Fruit fly (Drosophila melanogaster) whole organism, embryonic: Measurements from ENCODE around the gene Mst36Fb.

Source experiments
- Atf6 ChIP-seq: fragments of 200-800 bp; sonication (Bioruptor generic); IDR thresholded peaks from 2 replicates; pipeline ENCODE4 v1.3.6; 2022; ENCODE audit warnings: missing biosample characterization, missing genetic modification characterization
- Blimp-1 ChIP-seq: fragments of 200-800 bp; sonication (Bioruptor generic); optimal IDR thresholded peaks from 3 replicates; lab custom pipeline; 2018; ENCODE audit warnings: missing biosample characterization, missing genetic modification characterization, mild to moderate bottlenecking, moderate library complexity, missing genetic modification reagents
- CG10462 ChIP-seq: fragments of 200-800 bp; sonication (Bioruptor generic); optimal IDR thresholded peaks from 2 replicates; lab custom pipeline; 2016; ENCODE audit warnings: missing biosample characterization, missing genetic modification characterization
- CG13287 ChIP-seq: fragments of 200-800 bp; sonication (Bioruptor generic); IDR thresholded peaks from 2 replicates; pipeline ENCODE4 v1.3.6; 2022; ENCODE audit warnings: missing biosample characterization, missing genetic modification characterization; ENCODE audit not compliant: partially characterized antibody
- CG15073 ChIP-seq: fragments of 200-800 bp; sonication (Bioruptor generic); optimal IDR thresholded peaks from 2 replicates; lab custom pipeline; 2016; ENCODE audit warnings: missing biosample characterization, missing genetic modification characterization
- CG15514 ChIP-seq: fragments of 200-800 bp; sonication (Bioruptor generic); optimal IDR thresholded peaks from 3 replicates; lab custom pipeline; 2017; ENCODE audit warnings: missing biosample characterization, missing genetic modification characterization, mild to moderate bottlenecking, moderate library complexity, missing genetic modification reagents
- CG1602 ChIP-seq: fragments of 200-800 bp; sonication (Bioruptor generic); optimal IDR thresholded peaks from 3 replicates; lab custom pipeline; 2016; ENCODE audit warnings: missing biosample characterization, missing genetic modification characterization
- CG16815 ChIP-seq: fragments of 200-800 bp; sonication (Bioruptor generic); optimal IDR thresholded peaks from 3 replicates; lab custom pipeline; 2017; ENCODE audit warnings: missing biosample characterization, mild to moderate bottlenecking, missing genetic modification characterization
- CG17802 ChIP-seq: fragments of 200-800 bp; sonication (Bioruptor generic); optimal IDR thresholded peaks from 2 replicates; lab custom pipeline; 2018; ENCODE audit warnings: missing biosample characterization, mild to moderate bottlenecking, missing genetic modification characterization, moderate library complexity
- CG18476 ChIP-seq: fragments of 200-800 bp; sonication (Bioruptor generic); optimal IDR thresholded peaks from 2 replicates; lab custom pipeline; 2016; ENCODE audit warnings: missing biosample characterization, mild to moderate bottlenecking, missing genetic modification characterization
- CG18764 ChIP-seq: fragments of 200-800 bp; sonication (Bioruptor generic); optimal IDR thresholded peaks from 3 replicates; lab custom pipeline; 2016; ENCODE audit warnings: missing biosample characterization, missing genetic modification characterization
- CG2120 ChIP-seq: fragments of 200-800 bp; sonication (Bioruptor generic); optimal IDR thresholded peaks from 3 replicates; lab custom pipeline; 2016; ENCODE audit warnings: missing biosample characterization, missing genetic modification characterization
- CG2199 ChIP-seq: fragments of 200-800 bp; sonication (Bioruptor generic); IDR thresholded peaks from 3 replicates; pipeline ENCODE4 v1.3.6; 2022; ENCODE audit warnings: missing biosample characterization, missing genetic modification characterization
- CG2678 ChIP-seq: fragments of 200-800 bp; sonication (Bioruptor generic); optimal IDR thresholded peaks from 3 replicates; lab custom pipeline; 2019; ENCODE audit warnings: missing biosample characterization, mild to moderate bottlenecking, missing genetic modification characterization, moderate library complexity
- CG3065 ChIP-seq: fragments of 200-800 bp; sonication (Bioruptor generic); optimal IDR thresholded peaks from 2 replicates; lab custom pipeline; 2016; ENCODE audit warnings: missing biosample characterization, missing genetic modification characterization
- CG3281 ChIP-seq: fragments of 200-800 bp; sonication (Bioruptor generic); optimal IDR thresholded peaks from 3 replicates; lab custom pipeline; 2017; ENCODE audit warnings: missing biosample characterization, mild to moderate bottlenecking, missing genetic modification characterization
- CG34376 ChIP-seq: fragments of 200-800 bp; sonication (Bioruptor generic); optimal IDR thresholded peaks from 2 replicates; lab custom pipeline; 2018; ENCODE audit warnings: missing biosample characterization, mild to moderate bottlenecking, missing genetic modification characterization
- CG3995 ChIP-seq: fragments of 200-800 bp; sonication (Bioruptor generic); optimal IDR thresholded peaks from 3 replicates; lab custom pipeline; 2016; ENCODE audit warnings: missing biosample characterization, missing genetic modification characterization
- CG7928 ChIP-seq: fragments of 200-800 bp; sonication (Bioruptor generic); optimal IDR thresholded peaks from 2 replicates; lab custom pipeline; 2017; ENCODE audit warnings: missing biosample characterization, mild to moderate bottlenecking, missing genetic modification characterization
- CTCF ChIP-seq: fragments of 200-800 bp; sonication (Bioruptor generic); optimal IDR thresholded peaks from 2 replicates; lab custom pipeline; 2017; ENCODE audit warnings: missing biosample characterization, mild to moderate bottlenecking, missing genetic modification characterization, moderate library complexity
- Elba2 ChIP-seq: fragments of 200-800 bp; sonication (Bioruptor generic); optimal IDR thresholded peaks from 3 replicates; lab custom pipeline; 2016; ENCODE audit warnings: missing biosample characterization, missing genetic modification characterization
- H2.0 ChIP-seq: fragments of 200-800 bp; sonication (Bioruptor generic); IDR thresholded peaks from 2 replicates; pipeline ENCODE4 v1.3.6; 2022; ENCODE audit warnings: missing biosample characterization, missing genetic modification characterization
- Hey ChIP-seq: fragments of 200-800 bp; sonication (Bioruptor generic); optimal IDR thresholded peaks from 3 replicates; lab custom pipeline; 2018; ENCODE audit warnings: missing biosample characterization, mild to moderate bottlenecking, missing genetic modification characterization
- Mrtf ChIP-seq: fragments of 200-800 bp; sonication (Bioruptor generic); IDR thresholded peaks from 3 replicates; pipeline ENCODE4 v1.3.6; 2022; ENCODE audit warnings: missing biosample characterization, missing genetic modification characterization
- NFAT ChIP-seq: fragments of 200-800 bp; sonication (Bioruptor generic); IDR thresholded peaks from 2 replicates; pipeline ENCODE4 v1.3.6; 2022; ENCODE audit warnings: missing biosample characterization, missing genetic modification characterization
- Oli ChIP-seq: fragments of 200-800 bp; sonication (Bioruptor generic); optimal IDR thresholded peaks from 2 replicates; lab custom pipeline; 2018; ENCODE audit warnings: missing biosample characterization, mild to moderate bottlenecking, missing genetic modification characterization, moderate library complexity
- Rfx ChIP-seq: fragments of 200-800 bp; sonication (Bioruptor generic); IDR thresholded peaks from 2 replicates; pipeline ENCODE4 v1.3.6; 2022; ENCODE audit warnings: missing biosample characterization, missing genetic modification characterization
- ab ChIP-seq: fragments of 200-800 bp; sonication (Bioruptor generic); optimal IDR thresholded peaks from 2 replicates; lab custom pipeline; 2016; ENCODE audit warnings: missing biosample characterization, missing genetic modification characterization
- chif ChIP-seq, 2 experiments: fragments of 200-800 bp; sonication (Bioruptor generic); optimal IDR thresholded peaks; 3 replicates each; lab custom pipeline; 2016; ENCODE audit warnings: missing biosample characterization in 2 of 2, missing genetic modification characterization in 2 of 2
- ci ChIP-seq: fragments of 200-800 bp; sonication (Bioruptor generic); IDR thresholded peaks from 3 replicates; pipeline ENCODE4 v1.3.6; 2022; ENCODE audit warnings: missing biosample characterization, missing genetic modification characterization
- crc ChIP-seq: fragments of 200-800 bp; sonication (Bioruptor generic); optimal IDR thresholded peaks from 2 replicates; lab custom pipeline; 2016; ENCODE audit warnings: missing biosample characterization, missing genetic modification characterization
- dan ChIP-seq: fragments of 200-800 bp; sonication (Bioruptor generic); IDR thresholded peaks from 2 replicates; pipeline ENCODE4 v1.3.6; 2022; ENCODE audit warnings: missing biosample characterization, missing genetic modification characterization
- dati ChIP-seq: fragments of 200-800 bp; sonication (Bioruptor generic); IDR thresholded peaks from 2 replicates; pipeline ENCODE4 v1.3.6; 2022; ENCODE audit warnings: missing biosample characterization, missing genetic modification characterization
- dmrt99B ChIP-seq: fragments of 200-800 bp; sonication (Bioruptor generic); optimal IDR thresholded peaks from 2 replicates; lab custom pipeline; 2018; ENCODE audit warnings: missing biosample characterization, mild to moderate bottlenecking, missing genetic modification characterization, moderate library complexity
- eve ChIP-seq, 2 experiments: fragments of >200 bp; optimal IDR thresholded peaks; 2 replicates each; lab custom pipeline; 2017; ENCODE audit warnings: missing biosample characterization in 2 of 2, missing genetic modification characterization in 2 of 2
- fd64A ChIP-seq: fragments of 200-800 bp; sonication (Bioruptor generic); optimal IDR thresholded peaks from 3 replicates; lab custom pipeline; 2018; ENCODE audit warnings: missing biosample characterization, mild to moderate bottlenecking, missing genetic modification characterization
- fru ChIP-seq: fragments of >200 bp; optimal IDR thresholded peaks from 2 replicates; lab custom pipeline; 2017
- her ChIP-seq: fragments of 200-800 bp; sonication (Bioruptor generic); optimal IDR thresholded peaks from 2 replicates; lab custom pipeline; 2016; ENCODE audit warnings: missing biosample characterization, missing genetic modification characterization
- insv ChIP-seq, 2 experiments: fragments of 200-800 bp; sonication (Bioruptor generic); optimal IDR thresholded peaks; 3 replicates each; lab custom pipeline; 2016 to 2018; ENCODE audit warnings: missing biosample characterization in 2 of 2, missing genetic modification characterization in 2 of 2
- jigr1 ChIP-seq: fragments of 200-800 bp; sonication (Bioruptor generic); IDR thresholded peaks from 3 replicates; pipeline ENCODE4 v1.3.6; 2022; ENCODE audit warnings: missing biosample characterization, missing genetic modification characterization
- jumu ChIP-seq: fragments of 200-800 bp; sonication (Bioruptor generic); optimal IDR thresholded peaks from 3 replicates; lab custom pipeline; 2016; ENCODE audit warnings: missing biosample characterization, missing genetic modification characterization
- kay ChIP-seq: fragments of 200-800 bp; sonication (Bioruptor generic); optimal IDR thresholded peaks from 2 replicates; lab custom pipeline; 2016; ENCODE audit warnings: missing biosample characterization, missing genetic modification characterization
- lola ChIP-seq, 3 experiments: fragments of >200 bp in 2 of 3; fragments of 200-800 bp in 1 of 3; sonication (Bioruptor generic) in 1 of 3; optimal IDR thresholded peaks; 2 replicates each; lab custom pipeline; 2017 to 2019; ENCODE audit warnings: missing biosample characterization in 3 of 3, missing genetic modification characterization in 3 of 3, mild to moderate bottlenecking in 1 of 3, moderate library complexity in 1 of 3
- mirr ChIP-seq: fragments of 200-800 bp; sonication (Bioruptor generic); optimal IDR thresholded peaks from 3 replicates; lab custom pipeline; 2018; ENCODE audit warnings: missing biosample characterization, mild to moderate bottlenecking, missing genetic modification characterization
- mld ChIP-seq: fragments of 200-800 bp; sonication (Bioruptor generic); IDR thresholded peaks from 3 replicates; pipeline ENCODE4 v1.3.6; 2022; ENCODE audit warnings: missing biosample characterization, missing genetic modification characterization; ENCODE audit not compliant: partially characterized antibody
- nom ChIP-seq: fragments of 200-800 bp; sonication (Bioruptor generic); optimal IDR thresholded peaks from 2 replicates; lab custom pipeline; 2017; ENCODE audit warnings: missing biosample characterization, missing genetic modification characterization, mild to moderate bottlenecking, moderate library complexity, missing genetic modification reagents
- p53 ChIP-seq: fragments of 200-800 bp; sonication (Bioruptor generic); optimal IDR thresholded peaks from 2 replicates; lab custom pipeline; 2016; ENCODE audit warnings: missing biosample characterization, missing genetic modification characterization
- repo ChIP-seq: fragments of 200-800 bp; sonication (Bioruptor generic); optimal IDR thresholded peaks from 2 replicates; lab custom pipeline; 2016; ENCODE audit warnings: missing biosample characterization, missing genetic modification characterization
- salm ChIP-seq: fragments of 200-800 bp; sonication (Bioruptor generic); optimal IDR thresholded peaks from 2 replicates; lab custom pipeline; 2018; ENCODE audit warnings: missing biosample characterization, mild to moderate bottlenecking, missing genetic modification characterization
- tgo ChIP-seq: fragments of 200-800 bp; sonication (Bioruptor generic); IDR thresholded peaks from 3 replicates; pipeline ENCODE4 v1.3.6; 2022; ENCODE audit warnings: missing biosample characterization, missing genetic modification characterization
- trem ChIP-seq: fragments of 200-800 bp; optimal IDR thresholded peaks from 3 replicates; lab custom pipeline; 2019; ENCODE audit warnings: missing biosample characterization, mild to moderate bottlenecking, missing genetic modification characterization, moderate library complexity
- usp ChIP-seq: fragments of >200 bp; optimal IDR thresholded peaks from 2 replicates; lab custom pipeline; 2017; ENCODE audit warnings: missing biosample characterization, missing genetic modification characterization
- zf30C ChIP-seq: fragments of 200-800 bp; sonication (Bioruptor generic); optimal IDR thresholded peaks from 3 replicates; lab custom pipeline; 2018; ENCODE audit warnings: missing biosample characterization, mild to moderate bottlenecking, missing genetic modification characterization
- zfh1 ChIP-seq: fragments of 200-800 bp; sonication (Bioruptor generic); IDR thresholded peaks from 3 replicates; pipeline ENCODE4 v1.3.6; 2022; ENCODE audit warnings: missing biosample characterization, missing genetic modification characterization

Gene Mst36Fb

dm6 chr2L:18625470-18625869 lies 49.4 kb downstream of the Mst36Fb start (continued):
- TF ChIP-seq chif (GFP tag; optimal IDR thresholded peaks at IDR 0.05; lab: Kevin White, UChicago) (no peak), CG18476 (GFP tag; lab: Kevin White, UChicago) (no peak), insv (GFP tag; optimal IDR thresholded peaks at IDR 0.05; lab: Kevin White, UChicago) (no peak), CG3281 (GFP tag; lab: Kevin White, UChicago) (no peak), CTCF (GFP tag; lab: Kevin White, UChicago) (no peak), lola (GFP tag; optimal IDR thresholded peaks at IDR 0.05; lab: Kevin White, UChicago) (peak in 1 of 3 experiments; percentile 15), kay (no peak), fru (no peak), dmrt99B (tag; lab: Kevin White, UChicago) (peak; percentile 20), Blimp-1 (GFP tag; lab: Kevin White, UChicago) (no peak), trem (tag; lab: Kevin White, UChicago) (no peak), NFAT (GFP tag; lab: Robert Waterston, UW) (no peak), CG15073 (GFP tag; lab: Kevin White, UChicago) (no peak), fd64A (GFP tag; lab: Kevin White, UChicago) (no peak), CG10462 (GFP tag; lab: Kevin White, UChicago) (no peak), dan (GFP tag; lab: Robert Waterston, UW) (no peak), CG3065 (GFP tag; lab: Kevin White, UChicago) (no peak), mirr (GFP tag; lab: Kevin White, UChicago) (no peak), CG34376 (GFP tag; lab: Kevin White, UChicago) (no peak), jigr1 (GFP tag; lab: Robert Waterston, UW) (no peak), Elba2 (GFP tag; lab: Kevin White, UChicago) (no peak), CG7928 (no peak), salm (tag; lab: Kevin White, UChicago) (no peak), CG13287 (GFP tag; lab: Robert Waterston, UW) (no peak), CG2199 (GFP tag; lab: Robert Waterston, UW) (no peak), CG2678 (tag; lab: Kevin White, UChicago) (peak; percentile 9), Mrtf (no peak), Hey (tag; lab: Kevin White, UChicago) (no peak), Oli (tag; lab: Kevin White, UChicago) (no peak), Atf6 (GFP tag; lab: Robert Waterston, UW) (no peak), CG17802 (no peak), H2.0 (GFP tag; lab: Robert Waterston, UW) (no peak), her (GFP tag; lab: Kevin White, UChicago) (no peak), zf30C (no peak), CG18764 (GFP tag; lab: Kevin White, UChicago) (no peak), crc (GFP tag; lab: Kevin White, UChicago) (peak; percentile 12), jumu (GFP tag; lab: Kevin White, UChicago) (no peak), CG3995 (GFP tag; lab: Kevin White, UChicago) (no peak), usp (GFP tag; lab: Kevin White, UChicago) (no peak), tgo (no peak), zfh1 (GFP tag; lab: Robert Waterston, UW) (no peak), dati (GFP tag; lab: Robert Waterston, UW) (no peak), CG1602 (GFP tag; lab: Kevin White, UChicago) (no peak), ci (GFP tag; lab: Robert Waterston, UW) (no peak), eve (GFP tag; optimal IDR thresholded peaks at IDR 0.05; lab: Kevin White, UChicago) (peak in 1 of 2 experiments; percentile 32), Rfx (GFP tag; lab: Robert Waterston, UW) (no peak), mld (no peak), ab (no peak), p53 (GFP tag; lab: Kevin White, UChicago) (no peak), CG15514 (GFP tag; lab: Kevin White, UChicago) (peak; percentile 23), nom (GFP tag; lab: Kevin White, UChicago) (no peak), CG2120 (GFP tag; lab: Kevin White, UChicago) (no peak), CG16815 (GFP tag; lab: Kevin White, UChicago) (no peak), repo (no peak)
